Worm (Caenorhabditis elegans): ENCODE results near the gene pha-1.

- TF ChIP-seq nhr-25 (tag; optimal IDR thresholded peaks at IDR 0.05) (no peak), sea-2 (GFP tag; optimal IDR thresholded peaks at IDR 0.05) (no peak), snpc-4 (tag; optimal IDR thresholded peaks at IDR 0.05) (no peak), nhr-67 (tag; optimal IDR thresholded peaks at IDR 0.05) (no peak), lin-39 (tag; optimal IDR thresholded peaks at IDR 0.05) (no peak), ZK546.5 (tag; optimal IDR thresholded peaks at IDR 0.05) (no peak), nhr-28 (tag; optimal IDR thresholded peaks at IDR 0.05) (no peak), aly-2 (tag; optimal IDR thresholded peaks at IDR 0.05) (no peak), nhr-76 (tag; optimal IDR thresholded peaks at IDR 0.05) (no peak), ceh-16 (tag; optimal IDR thresholded peaks at IDR 0.05) (no peak)
Observed at ce11 chrIII:11175642-11176217, 44.2 kb downstream of the pha-1 start.
